Fruit fly (Drosophila melanogaster): Measurements from ENCODE around the gene CG6765.

Gene CG6765

DNA sequence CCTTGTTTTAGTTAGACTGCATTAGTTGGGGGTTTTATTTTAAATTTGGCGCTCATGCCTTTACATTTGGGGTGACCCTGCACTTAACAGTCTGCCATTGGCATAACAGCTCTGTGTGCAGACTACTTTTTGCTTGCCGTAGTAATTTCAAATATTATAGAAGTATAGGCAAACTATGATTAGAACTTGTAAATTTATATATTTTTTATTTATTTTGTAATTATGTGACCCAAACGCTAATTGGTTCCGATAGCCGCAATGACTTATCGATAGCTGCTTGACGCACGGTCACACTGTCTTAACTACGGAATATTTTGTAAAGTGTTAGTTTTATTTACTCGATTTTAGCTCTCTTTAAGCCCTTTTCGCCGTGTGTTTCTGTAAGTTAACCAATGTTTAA is 32.1 kb downstream of the CG6765 start, which contains the start of gene rhea (continued):
- no peak for TF ChIP-seq CG10959 (GFP tag; IDR thresholded peaks at IDR 0.05)
- no peak for TF ChIP-seq run (tag; optimal IDR thresholded peaks at IDR 0.05)
- TF ChIP-seq crp (GFP tag; optimal IDR thresholded peaks at IDR 0.05), result no peak
- peak; percentile 16 for TF ChIP-seq PHDP (tag; optimal IDR thresholded peaks at IDR 0.05)
- peak; percentile 53 for TF ChIP-seq stwl (tag; optimal IDR thresholded peaks at IDR 0.05)
- TF ChIP-seq Bteb2 (GFP tag; optimal IDR thresholded peaks at IDR 0.05), result no peak
- no peak for TF ChIP-seq h (optimal IDR thresholded peaks at IDR 0.05)
- TF ChIP-seq ab (GFP tag; optimal IDR thresholded peaks at IDR 0.05), result no peak
- TF ChIP-seq ci (GFP tag; IDR thresholded peaks at IDR 0.05), result no peak
- no peak for TF ChIP-seq Drgx (GFP tag; IDR thresholded peaks at IDR 0.05)
- TF ChIP-seq tna (GFP tag; IDR thresholded peaks at IDR 0.05; ENCODE audit: partially characterized antibody), result peak; percentile 49
- no peak for TF ChIP-seq sc (optimal IDR thresholded peaks at IDR 0.05)
- TF ChIP-seq sc (GFP tag; optimal IDR thresholded peaks at IDR 0.05), result no peak
- TF ChIP-seq pan (optimal IDR thresholded peaks at IDR 0.05), result no peak
- no peak for TF ChIP-seq pan (GFP tag; optimal IDR thresholded peaks at IDR 0.05 in 1 of 2, IDR thresholded peaks at IDR 0.05 in 1 of 2)
- peak; percentile 18 for TF ChIP-seq CG1603 (tag; optimal IDR thresholded peaks at IDR 0.05)
- no peak for TF ChIP-seq CrebB (tag; optimal IDR thresholded peaks at IDR 0.05)
- TF ChIP-seq trh (GFP tag; optimal IDR thresholded peaks at IDR 0.05), result no peak
- peak; percentile 29; the same call in 1 of the 2 replicates for TF ChIP-seq CG31441 (GFP tag; IDR thresholded peaks at IDR 0.05)
- no peak for TF ChIP-seq CG5245 (GFP tag; optimal IDR thresholded peaks at IDR 0.05)
- TF ChIP-seq cato (GFP tag; optimal IDR thresholded peaks at IDR 0.05; ENCODE audit: borderline replicate concordance), result no peak
- no peak for TF ChIP-seq Ada2b (GFP tag; IDR thresholded peaks at IDR 0.05)
- no peak for TF ChIP-seq cwo (GFP tag; optimal IDR thresholded peaks at IDR 0.05)
- TF ChIP-seq Fer1 (GFP tag; optimal IDR thresholded peaks at IDR 0.05), result peak; percentile 23
- TF ChIP-seq phol (tag; optimal IDR thresholded peaks at IDR 0.05), result peak; percentile 57
- TF ChIP-seq disco-r (GFP tag; optimal IDR thresholded peaks at IDR 0.05), result no peak
- no peak for TF ChIP-seq pita (GFP tag; optimal IDR thresholded peaks at IDR 0.05)
- no peak for TF ChIP-seq CG4360 (GFP tag; IDR thresholded peaks at IDR 0.05)
- TF ChIP-seq prd (optimal IDR thresholded peaks at IDR 0.05), result no peak
- 0 out of 3 replicates have a peak, but pooled peaks have one; percentile 8 for TF ChIP-seq prd (GFP tag; IDR thresholded peaks at IDR 0.05)
- no peak for TF ChIP-seq Ravus (GFP tag; IDR thresholded peaks at IDR 0.05)
- no peak for TF ChIP-seq org-1 (GFP tag; optimal IDR thresholded peaks at IDR 0.05)
- no peak for TF ChIP-seq dysf (GFP tag; IDR thresholded peaks at IDR 0.05)
- peak; percentile 40 for TF ChIP-seq Hr3 (GFP tag; optimal IDR thresholded peaks at IDR 0.05)
- no peak for TF ChIP-seq Stat92E (GFP tag; optimal IDR thresholded peaks at IDR 0.05)
- TF ChIP-seq CG13424 (tag; optimal IDR thresholded peaks at IDR 0.05), result peak; percentile 15
- no peak for TF ChIP-seq lmd (GFP tag; IDR thresholded peaks at IDR 0.05)
- peak; percentile 31 for TF ChIP-seq lab (GFP tag; optimal IDR thresholded peaks at IDR 0.05)
- TF ChIP-seq HLHmδ (GFP tag; optimal IDR thresholded peaks at IDR 0.05), result no peak
- TF ChIP-seq gt (GFP tag; IDR thresholded peaks at IDR 0.05), result no peak
- no peak for TF ChIP-seq CG31365 (tag; optimal IDR thresholded peaks at IDR 0.05)
- TF ChIP-seq chn (GFP tag; optimal IDR thresholded peaks at IDR 0.05), result no peak
- TF ChIP-seq NfI (GFP tag; optimal IDR thresholded peaks at IDR 0.05), result no peak
- TF ChIP-seq CG2678 (tag; optimal IDR thresholded peaks at IDR 0.05), result peak; percentile 8
- peak; percentile 53 for TF ChIP-seq tin (GFP tag; optimal IDR thresholded peaks at IDR 0.05)
- no peak for TF ChIP-seq CG12071 (GFP tag; optimal IDR thresholded peaks at IDR 0.05)
- TF ChIP-seq NC2α (GFP tag; optimal IDR thresholded peaks at IDR 0.05), result no peak
- no peak for TF ChIP-seq CG7987 (GFP tag; optimal IDR thresholded peaks at IDR 0.05)
- no peak for TF ChIP-seq cas (GFP tag; IDR thresholded peaks at IDR 0.05)
- TF ChIP-seq CG10654 (GFP tag; optimal IDR thresholded peaks at IDR 0.05), result no peak
- TF ChIP-seq CG16779 (GFP tag; IDR thresholded peaks at IDR 0.05), result no peak
- no peak for TF ChIP-seq H15 (GFP tag; IDR thresholded peaks at IDR 0.05)
- no peak for TF ChIP-seq CG8765 (GFP tag; IDR thresholded peaks at IDR 0.05)

All from whole organism, embryonic.